Fruit fly (Drosophila melanogaster) whole organism, embryonic: Measurements from ENCODE around the gene CG8149.

Experiments
- ATbp ChIP-seq: fragments of 200-800 bp; sonication (Bioruptor generic); optimal IDR thresholded peaks from 2 replicates; lab custom pipeline; 2017; ENCODE audit warnings: missing biosample characterization, mild to moderate bottlenecking, missing genetic modification characterization, missing genetic modification reagents
- Adf1 ChIP-seq: fragments of 200-800 bp; sonication (Bioruptor generic); IDR thresholded peaks from 2 replicates; pipeline ENCODE4 v1.3.6; 2022; ENCODE audit warnings: missing biosample characterization, missing genetic modification characterization
- Atf-2 ChIP-seq: fragments of 200-800 bp; sonication (Bioruptor generic); optimal IDR thresholded peaks from 2 replicates; lab custom pipeline; 2016; ENCODE audit warnings: missing biosample characterization, missing genetic modification characterization
- CG10979 ChIP-seq: fragments of 200-800 bp; sonication (Bioruptor generic); optimal IDR thresholded peaks from 2 replicates; lab custom pipeline; 2018; ENCODE audit warnings: missing biosample characterization, mild to moderate bottlenecking, missing genetic modification characterization, moderate library complexity
- CG11504 ChIP-seq: fragments of 200-800 bp; sonication (Bioruptor generic); optimal IDR thresholded peaks from 3 replicates; lab custom pipeline; 2019; ENCODE audit warnings: missing biosample characterization, mild to moderate bottlenecking, missing genetic modification characterization, moderate library complexity
- CG12071 ChIP-seq: fragments of 200-800 bp; sonication (Bioruptor generic); optimal IDR thresholded peaks from 3 replicates; lab custom pipeline; 2018; ENCODE audit warnings: missing biosample characterization, mild to moderate bottlenecking, missing genetic modification characterization
- CG13287 ChIP-seq: fragments of 200-800 bp; sonication (Bioruptor generic); IDR thresholded peaks from 2 replicates; pipeline ENCODE4 v1.3.6; 2022; ENCODE audit warnings: missing biosample characterization, missing genetic modification characterization; ENCODE audit not compliant: partially characterized antibody
- CG13894 ChIP-seq: fragments of 200-800 bp; sonication (Bioruptor generic); optimal IDR thresholded peaks from 3 replicates; lab custom pipeline; 2018; ENCODE audit warnings: missing biosample characterization, mild to moderate bottlenecking, missing genetic modification characterization, moderate library complexity
- CG14667 ChIP-seq: fragments of 200-800 bp; sonication (Bioruptor generic); IDR thresholded peaks from 2 replicates; pipeline ENCODE4 v1.3.6; 2022; ENCODE audit warnings: missing biosample characterization, missing genetic modification characterization
- CG15479 ChIP-seq: fragments of 200-800 bp; sonication (Bioruptor generic); optimal IDR thresholded peaks from 3 replicates; lab custom pipeline; 2019; ENCODE audit warnings: missing biosample characterization, mild to moderate bottlenecking, missing genetic modification characterization, moderate library complexity
- CG15514 ChIP-seq: fragments of 200-800 bp; sonication (Bioruptor generic); optimal IDR thresholded peaks from 3 replicates; lab custom pipeline; 2017; ENCODE audit warnings: missing biosample characterization, missing genetic modification characterization, mild to moderate bottlenecking, moderate library complexity, missing genetic modification reagents
- CG17385 ChIP-seq: fragments of 200-800 bp; sonication (Bioruptor generic); optimal IDR thresholded peaks from 3 replicates; lab custom pipeline; 2018; ENCODE audit warnings: missing biosample characterization, mild to moderate bottlenecking, missing genetic modification characterization
- CG18599 ChIP-seq: fragments of 200-800 bp; sonication (Bioruptor generic); optimal IDR thresholded peaks from 3 replicates; lab custom pipeline; 2017; ENCODE audit warnings: missing biosample characterization, missing genetic modification characterization, mild to moderate bottlenecking, moderate library complexity, missing genetic modification reagents
- CG2199 ChIP-seq: fragments of 200-800 bp; sonication (Bioruptor generic); IDR thresholded peaks from 3 replicates; pipeline ENCODE4 v1.3.6; 2022; ENCODE audit warnings: missing biosample characterization, missing genetic modification characterization
- CG2678 ChIP-seq: fragments of 200-800 bp; sonication (Bioruptor generic); optimal IDR thresholded peaks from 3 replicates; lab custom pipeline; 2019; ENCODE audit warnings: missing biosample characterization, mild to moderate bottlenecking, missing genetic modification characterization, moderate library complexity
- CG31441 ChIP-seq: fragments of 200-800 bp; sonication (Bioruptor generic); IDR thresholded peaks from 2 replicates; pipeline ENCODE4 v1.3.6; 2022; ENCODE audit warnings: missing biosample characterization, missing genetic modification characterization
- CG7786 ChIP-seq: fragments of 200-800 bp; sonication (Bioruptor generic); optimal IDR thresholded peaks from 2 replicates; lab custom pipeline; 2016; ENCODE audit warnings: missing biosample characterization, missing genetic modification characterization
- CG8089 ChIP-seq: fragments of 200-800 bp; sonication (Bioruptor generic); optimal IDR thresholded peaks from 3 replicates; lab custom pipeline; 2016; ENCODE audit warnings: missing biosample characterization, missing genetic modification characterization
- CG8290 ChIP-seq, 3 experiments: fragments of 200-800 bp; sonication (Bioruptor generic); optimal IDR thresholded peaks; 2 replicates each; lab custom pipeline; 2016 to 2019; ENCODE audit warnings: missing biosample characterization in 3 of 3, missing genetic modification characterization in 3 of 3, mild to moderate bottlenecking in 2 of 3, moderate library complexity in 1 of 3
- CG9876 ChIP-seq: fragments of 200-800 bp; sonication (Bioruptor generic); optimal IDR thresholded peaks from 2 replicates; lab custom pipeline; 2016; ENCODE audit warnings: missing biosample characterization, missing genetic modification characterization
- Dek ChIP-seq: fragments of 200-800 bp; sonication (Bioruptor generic); optimal IDR thresholded peaks from 3 replicates; lab custom pipeline; 2019; ENCODE audit warnings: missing biosample characterization, mild to moderate bottlenecking, missing genetic modification characterization, moderate library complexity
- Dp ChIP-seq: fragments of 200-800 bp; sonication (Bioruptor generic); optimal IDR thresholded peaks from 2 replicates; lab custom pipeline; 2018; ENCODE audit warnings: missing biosample characterization, mild to moderate bottlenecking, missing genetic modification characterization, moderate library complexity
- Dref ChIP-seq: fragments of 200-800 bp; sonication (Bioruptor generic); IDR thresholded peaks from 2 replicates; pipeline ENCODE4 v1.3.6; 2022; ENCODE audit warnings: missing biosample characterization, missing genetic modification characterization
- Fer1 ChIP-seq: fragments of 200-800 bp; sonication (Bioruptor generic); optimal IDR thresholded peaks from 2 replicates; lab custom pipeline; 2017; ENCODE audit warnings: missing biosample characterization, mild to moderate bottlenecking, missing genetic modification characterization
- Hr3 ChIP-seq: fragments of 200-800 bp; sonication (Bioruptor generic); optimal IDR thresholded peaks from 3 replicates; lab custom pipeline; 2016; ENCODE audit warnings: missing biosample characterization, missing genetic modification characterization
- Hr39 ChIP-seq: fragments of >200 bp; optimal IDR thresholded peaks from 2 replicates; lab custom pipeline; 2017
- Lhr ChIP-seq: fragments of 200-800 bp; sonication (Bioruptor generic); optimal IDR thresholded peaks from 3 replicates; lab custom pipeline; 2017; ENCODE audit warnings: mild to moderate bottlenecking, missing biosample characterization, missing genetic modification reagents, missing genetic modification characterization
- NC2β ChIP-seq: fragments of 200-800 bp; sonication (Bioruptor generic); optimal IDR thresholded peaks from 2 replicates; lab custom pipeline; 2016; ENCODE audit warnings: missing biosample characterization, missing genetic modification characterization
- Nf-YB ChIP-seq: fragments of 200-800 bp; sonication (Bioruptor generic); optimal IDR thresholded peaks from 3 replicates; lab custom pipeline; 2019; ENCODE audit warnings: missing biosample characterization, mild to moderate bottlenecking, missing genetic modification characterization, moderate library complexity
- Pdp1 ChIP-seq, 2 experiments: fragments of 200-800 bp; sonication (Bioruptor generic); optimal IDR thresholded peaks; 3 replicates each; lab custom pipeline; 2016; ENCODE audit warnings: missing biosample characterization in 2 of 2, missing genetic modification characterization in 2 of 2, mild to moderate bottlenecking in 1 of 2, moderate library complexity in 1 of 2
- Sox100B ChIP-seq: fragments of 200-800 bp; sonication (Bioruptor generic); optimal IDR thresholded peaks from 3 replicates; lab custom pipeline; 2018; ENCODE audit warnings: missing biosample characterization, mild to moderate bottlenecking, missing genetic modification characterization
- Spps ChIP-seq: fragments of 200-800 bp; sonication (Bioruptor generic); optimal IDR thresholded peaks from 2 replicates; lab custom pipeline; 2018; ENCODE audit warnings: missing biosample characterization, mild to moderate bottlenecking, missing genetic modification characterization
- ash1 ChIP-seq: fragments of 200-800 bp; sonication (Bioruptor generic); optimal IDR thresholded peaks from 2 replicates; lab custom pipeline; 2018; ENCODE audit warnings: missing biosample characterization, mild to moderate bottlenecking, missing genetic modification characterization
- bsh ChIP-seq, 2 experiments: fragments of 200-800 bp; sonication (Bioruptor generic); optimal IDR thresholded peaks; 2 replicates each; lab custom pipeline; 2017 to 2018; ENCODE audit warnings: mild to moderate bottlenecking in 2 of 2, missing biosample characterization in 2 of 2, missing genetic modification characterization in 2 of 2, moderate library complexity in 1 of 2
- cg ChIP-seq: fragments of 200-800 bp; sonication (Bioruptor generic); optimal IDR thresholded peaks from 3 replicates; lab custom pipeline; 2019; ENCODE audit warnings: missing biosample characterization, mild to moderate bottlenecking, missing genetic modification characterization, moderate library complexity
- dysf ChIP-seq: fragments of 200-800 bp; sonication (Bioruptor generic); IDR thresholded peaks from 3 replicates; pipeline ENCODE4 v1.3.6; 2022; ENCODE audit warnings: missing biosample characterization, missing genetic modification characterization
- emc ChIP-seq: fragments of 200-800 bp; sonication (Bioruptor generic); optimal IDR thresholded peaks from 2 replicates; lab custom pipeline; 2016; ENCODE audit warnings: missing biosample characterization, missing genetic modification characterization
- exex ChIP-seq: fragments of 200-800 bp; sonication (Bioruptor generic); optimal IDR thresholded peaks from 4 replicates; lab custom pipeline; 2018; ENCODE audit warnings: missing biosample characterization, mild to moderate bottlenecking, missing genetic modification characterization, moderate library complexity
- gt ChIP-seq: fragments of 200-800 bp; sonication (Bioruptor generic); IDR thresholded peaks from 2 replicates; pipeline ENCODE4 v1.3.6; 2022; ENCODE audit warnings: missing biosample characterization, missing genetic modification characterization
- jing ChIP-seq: fragments of 200-800 bp; sonication (Bioruptor generic); optimal IDR thresholded peaks from 2 replicates; lab custom pipeline; 2018; ENCODE audit warnings: missing biosample characterization, mild to moderate bottlenecking, missing genetic modification characterization
- kni ChIP-seq: fragments of 200-800 bp; sonication (Bioruptor generic); optimal IDR thresholded peaks from 3 replicates; lab custom pipeline; 2017; ENCODE audit warnings: mild to moderate bottlenecking, missing biosample characterization, missing genetic modification reagents, missing genetic modification characterization
- nau ChIP-seq: fragments of 200-800 bp; sonication (Bioruptor generic); optimal IDR thresholded peaks from 3 replicates; lab custom pipeline; 2017; ENCODE audit warnings: missing biosample characterization, mild to moderate bottlenecking, missing genetic modification characterization, missing genetic modification reagents
- nerfin-1 ChIP-seq: fragments of 200-800 bp; sonication (Bioruptor generic); optimal IDR thresholded peaks from 3 replicates; lab custom pipeline; 2019; ENCODE audit warnings: missing biosample characterization, mild to moderate bottlenecking, missing genetic modification characterization, moderate library complexity
- sd ChIP-seq: fragments of 200-800 bp; sonication (Bioruptor generic); optimal IDR thresholded peaks from 3 replicates; lab custom pipeline; 2018; ENCODE audit warnings: missing biosample characterization, mild to moderate bottlenecking, missing genetic modification characterization, moderate library complexity
- sens-2 ChIP-seq: fragments of 200-800 bp; sonication (Bioruptor generic); IDR thresholded peaks from 2 replicates; pipeline ENCODE4 v1.3.6; 2022; ENCODE audit warnings: missing biosample characterization, missing genetic modification characterization
- sna ChIP-seq: fragments of 200-800 bp; sonication (Bioruptor generic); IDR thresholded peaks from 2 replicates; pipeline ENCODE4 v1.3.6; 2022; ENCODE audit warnings: missing biosample characterization, missing genetic modification characterization; ENCODE audit not compliant: partially characterized antibody
- sr ChIP-seq: fragments of 200-800 bp; sonication (Bioruptor generic); IDR thresholded peaks from 3 replicates; pipeline ENCODE4 v1.3.6; 2022; ENCODE audit warnings: missing biosample characterization, missing genetic modification characterization
- sug ChIP-seq: fragments of 200-800 bp; optimal IDR thresholded peaks from 2 replicates; lab custom pipeline; 2019; ENCODE audit warnings: missing biosample characterization, mild to moderate bottlenecking, missing genetic modification characterization, moderate library complexity
- unc-4 ChIP-seq: fragments of 200-800 bp; sonication (Bioruptor generic); IDR thresholded peaks from 2 replicates; pipeline ENCODE4 v1.3.6; 2022; ENCODE audit warnings: missing biosample characterization, missing genetic modification characterization; ENCODE audit not compliant: partially characterized antibody
- usp ChIP-seq: fragments of >200 bp; optimal IDR thresholded peaks from 2 replicates; lab custom pipeline; 2017; ENCODE audit warnings: missing biosample characterization, missing genetic modification characterization

The CG8149 gene

DNA sequence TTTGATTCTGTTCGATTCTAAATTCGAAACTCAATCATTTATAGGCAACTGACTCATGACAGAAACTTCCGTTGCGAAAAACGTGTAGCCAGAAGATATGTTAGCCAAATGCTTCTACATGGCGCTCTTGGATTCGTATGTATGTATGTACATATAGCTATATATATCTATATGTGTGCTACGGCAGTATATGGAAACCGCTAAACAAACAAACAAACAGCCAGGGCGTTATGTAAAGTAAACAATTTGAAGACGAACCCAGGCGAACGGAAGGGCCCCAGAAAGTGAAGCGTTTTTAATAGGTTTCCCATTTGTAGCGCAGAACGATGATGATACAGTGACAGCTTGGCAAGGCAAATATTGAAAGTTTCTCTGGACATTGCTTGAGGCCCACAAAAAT lies 25.5 kb downstream of the CG8149 start (continued):
- TF ChIP-seq NC2β (GFP tag; lab: Kevin White, UChicago), result no peak
- TF ChIP-seq CG15514 (GFP tag; lab: Kevin White, UChicago), result no peak
- peak; percentile 14 for TF ChIP-seq Nf-YB (GFP tag; lab: Kevin White, UChicago)
- TF ChIP-seq bsh (GFP tag; optimal IDR thresholded peaks at IDR 0.05; lab: Kevin White, UChicago), result no peak
- TF ChIP-seq nau (GFP tag; lab: Kevin White, UChicago), result no peak
- peak; percentile 55 for TF ChIP-seq CG12071 (GFP tag; lab: Kevin White, UChicago)
- TF ChIP-seq CG10979 (tag; lab: Kevin White, UChicago), result no peak
- TF ChIP-seq CG14667, result no peak
- TF ChIP-seq Dref, result no peak
- no peak for TF ChIP-seq Atf-2 (GFP tag; lab: Kevin White, UChicago)
- no peak for TF ChIP-seq emc (GFP tag; lab: Kevin White, UChicago)
- peak; percentile 32 for TF ChIP-seq ATbp (GFP tag; lab: Kevin White, UChicago)
- TF ChIP-seq gt (GFP tag; lab: Robert Waterston, UW), result no peak
- no peak for TF ChIP-seq usp (GFP tag; lab: Kevin White, UChicago)
- peak; percentile 8 for TF ChIP-seq CG2678 (tag; lab: Kevin White, UChicago)
- TF ChIP-seq Hr39, result no peak
- peak in 1 of 2 experiments; percentile 60 for TF ChIP-seq Pdp1 (GFP tag; optimal IDR thresholded peaks at IDR 0.05; lab: Kevin White, UChicago)
- peak; percentile 15 for TF ChIP-seq cg (GFP tag; lab: Kevin White, UChicago)
- no peak for TF ChIP-seq CG18599 (GFP tag; lab: Kevin White, UChicago)
- TF ChIP-seq ash1, result no peak
- TF ChIP-seq CG17385 (GFP tag; lab: Kevin White, UChicago), result peak; percentile 16
- TF ChIP-seq sna, result no peak
- no peak for TF ChIP-seq dysf (GFP tag; lab: Robert Waterston, UW)
- peak; percentile 5 for TF ChIP-seq sug (tag; lab: Kevin White, UChicago)
- TF ChIP-seq Dek (tag; lab: Kevin White, UChicago), result peak; percentile 3
- no peak for TF ChIP-seq sens-2
- no peak for TF ChIP-seq CG8089 (GFP tag; lab: Kevin White, UChicago)
- no peak for TF ChIP-seq Dp
- no peak for TF ChIP-seq Lhr
- TF ChIP-seq CG8290 (GFP tag; optimal IDR thresholded peaks at IDR 0.05; lab: Kevin White, UChicago), result no peak
- no peak for TF ChIP-seq CG8290 (tag; optimal IDR thresholded peaks at IDR 0.05; lab: Kevin White, UChicago)
- peak; percentile 2 for TF ChIP-seq Sox100B (GFP tag; lab: Kevin White, UChicago)
- no peak for TF ChIP-seq jing (GFP tag; lab: Kevin White, UChicago)
- TF ChIP-seq kni, result peak; percentile 26
- TF ChIP-seq CG15479 (GFP tag; lab: Kevin White, UChicago), result no peak
- TF ChIP-seq Hr3, result no peak
- no peak for TF ChIP-seq CG9876 (GFP tag; lab: Kevin White, UChicago)
- no peak for TF ChIP-seq CG31441 (GFP tag; lab: Robert Waterston, UW)
- no peak for TF ChIP-seq CG7786 (GFP tag; lab: Kevin White, UChicago)

DNA sequence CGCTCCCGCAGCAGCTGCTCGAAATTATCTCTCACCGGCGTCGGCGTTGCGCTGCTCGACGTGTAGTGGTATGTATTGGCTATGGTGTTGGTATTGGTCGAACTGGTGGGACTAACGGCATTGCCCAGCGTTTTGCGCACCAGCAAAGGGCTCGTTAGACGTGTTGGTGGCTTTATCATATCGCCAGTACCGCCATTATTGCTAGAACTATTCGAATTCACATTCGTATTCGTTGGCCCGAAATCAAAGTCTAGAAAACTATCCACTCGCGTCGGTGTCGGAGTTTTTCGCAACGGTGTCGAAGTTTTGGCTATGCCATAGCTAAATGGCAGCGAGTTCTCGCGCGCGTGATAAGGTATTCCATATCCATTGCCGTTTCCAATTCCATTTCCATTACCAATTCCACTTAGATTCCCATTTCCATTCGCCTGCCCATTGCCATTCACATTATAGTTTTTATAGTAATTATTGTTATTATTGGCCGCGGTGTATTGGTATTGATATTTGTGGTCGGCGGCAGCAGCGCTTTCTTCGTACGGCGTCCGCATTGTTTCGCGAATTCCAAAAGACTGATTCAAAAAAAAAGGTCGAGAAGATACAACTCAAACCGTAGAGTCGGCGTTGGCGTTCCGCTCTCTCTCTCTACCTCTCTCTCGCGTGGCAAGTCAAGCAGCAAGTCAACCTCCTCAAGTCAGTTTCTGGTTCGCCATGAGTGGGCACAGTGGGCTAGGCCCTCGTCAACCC lies 28.2 kb downstream of the CG8149 start, which contains the start of gene by:
Gene by, minus strand, starts transcription at position 575 of the 744 bp plus-strand sequence.
- TF ChIP-seq Adf1 (GFP tag; lab: Robert Waterston, UW) (peak; percentile 38; the same call in 1 of the 2 replicates), CG13287 (GFP tag; lab: Robert Waterston, UW) (peak; percentile 34; the same call in 1 of the 2 replicates), exex (tag; lab: Kevin White, UChicago) (peak; percentile 76), nerfin-1 (tag; lab: Kevin White, UChicago) (no peak), sr (GFP tag; lab: Robert Waterston, UW) (peak; percentile 60; the same call in 2 of the 3 replicates), Spps (no peak), sd (peak; percentile 83), Fer1 (GFP tag; lab: Kevin White, UChicago) (no peak), CG11504 (tag; lab: Kevin White, UChicago) (no peak), unc-4 (GFP tag; lab: Robert Waterston, UW) (0 out of 2 replicates have a peak, but pooled peaks have one; percentile 17), CG13894 (peak; percentile 19), CG2199 (no peak)
